Fruit fly (Drosophila melanogaster): Measurements from ENCODE around the gene cindr.

The cindr gene

dm6 chr3R:30802779-30803178 lies 5.6 kb upstream of the cindr start:
- TF ChIP-seq jim (GFP tag; optimal IDR thresholded peaks at IDR 0.05) (no peak), tai (GFP tag; optimal IDR thresholded peaks at IDR 0.05) (peak; percentile 16)

- TF ChIP-seq Jra (GFP tag; optimal IDR thresholded peaks at IDR 0.05) (no peak), psq (GFP tag; optimal IDR thresholded peaks at IDR 0.05) (no peak), Rel (GFP tag; optimal IDR thresholded peaks at IDR 0.05) (no peak), Rel (tag; optimal IDR thresholded peaks at IDR 0.05) (peak; percentile 17), Dif (GFP tag; optimal IDR thresholded peaks at IDR 0.05; ENCODE audit: partially characterized antibody) (peak; percentile 9), dl (GFP tag; optimal IDR thresholded peaks at IDR 0.05; ENCODE audit: insufficient read depth in 1 of 2, partially characterized antibody in 2 of 2) (peak; percentile 25 to 47)
Observed at dm6 chr3R:30803212-30803814, 5.1 kb upstream of the cindr start.

DNA sequence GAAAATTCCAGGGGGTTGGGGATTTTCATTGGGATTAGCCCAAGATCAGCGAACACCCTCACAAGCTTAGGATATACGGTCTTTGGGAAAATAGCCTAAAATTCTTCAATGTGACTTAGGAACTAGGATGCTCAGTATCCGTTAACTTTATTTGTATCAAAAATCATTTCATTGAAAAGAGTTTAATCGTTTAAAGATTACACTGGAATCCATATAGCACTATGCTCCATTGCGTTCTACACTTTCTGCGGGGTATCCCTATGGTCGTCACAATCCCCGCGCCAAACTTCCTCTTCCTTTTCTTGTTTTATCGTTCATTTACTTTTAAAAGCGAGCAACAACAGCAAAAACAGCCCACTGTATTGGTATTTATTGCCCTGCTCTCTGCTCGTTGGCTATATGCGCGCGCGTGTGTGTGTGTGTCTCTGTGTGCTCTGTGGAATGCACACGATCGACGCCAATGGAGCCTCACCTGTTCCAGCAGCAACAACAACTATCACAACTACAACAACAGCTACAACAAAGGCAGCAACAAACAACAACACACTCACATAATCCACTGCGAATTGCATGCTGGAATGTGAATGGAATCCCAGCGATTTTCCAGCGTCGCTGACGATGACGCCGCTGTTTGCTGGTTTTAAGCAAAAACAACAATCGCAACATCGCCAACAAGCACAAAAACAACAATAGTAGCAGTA lies 4.5 kb upstream of the cindr start:
- TF ChIP-seq Dif (GFP tag; optimal IDR thresholded peaks at IDR 0.05; ENCODE audit: partially characterized antibody) (no peak), Hnf4 (GFP tag; optimal IDR thresholded peaks at IDR 0.05) (peak; percentile 32), CG32264 (GFP tag; optimal IDR thresholded peaks at IDR 0.05) (no peak), fru (GFP tag; optimal IDR thresholded peaks at IDR 0.05) (peak; percentile 25), CrebA (GFP tag; optimal IDR thresholded peaks at IDR 0.05; ENCODE audit: borderline replicate concordance) (no peak), N (GFP tag; optimal IDR thresholded peaks at IDR 0.05) (no peak), CG9705 (GFP tag; optimal IDR thresholded peaks at IDR 0.05) (no peak), jim (GFP tag; optimal IDR thresholded peaks at IDR 0.05) (no peak), GATAd (GFP tag; optimal IDR thresholded peaks at IDR 0.05) (no peak), br (GFP tag; optimal IDR thresholded peaks at IDR 0.05) (peak; percentile 22), sv (GFP tag; optimal IDR thresholded peaks at IDR 0.05) (no peak), HLH106 (tag; optimal IDR thresholded peaks at IDR 0.05) (peak; percentile 53), dl (GFP tag; optimal IDR thresholded peaks at IDR 0.05; ENCODE audit: insufficient read depth in 1 of 2, partially characterized antibody in 2 of 2) (no peak), Abd-B (GFP tag; optimal IDR thresholded peaks at IDR 0.05) (no peak), psq (GFP tag; optimal IDR thresholded peaks at IDR 0.05) (peak; percentile 75), Hr83 (GFP tag; optimal IDR thresholded peaks at IDR 0.05; ENCODE audit: poor library complexity, severe bottlenecking) (no peak), Hr78 (GFP tag; optimal IDR thresholded peaks at IDR 0.05) (no peak), tai (GFP tag; optimal IDR thresholded peaks at IDR 0.05) (no peak), ey (GFP tag; optimal IDR thresholded peaks at IDR 0.05) (peak; percentile 53), brk (GFP tag; optimal IDR thresholded peaks at IDR 0.05) (no peak), h (GFP tag; optimal IDR thresholded peaks at IDR 0.05) (peak; percentile 29), Mio (GFP tag; optimal IDR thresholded peaks at IDR 0.05) (no peak), woc (GFP tag; optimal IDR thresholded peaks at IDR 0.05) (peak; percentile 60), OdsH (GFP tag; optimal IDR thresholded peaks at IDR 0.05) (peak; percentile 30), rgr (GFP tag; optimal IDR thresholded peaks at IDR 0.05) (peak; percentile 12), Jra (GFP tag; optimal IDR thresholded peaks at IDR 0.05) (peak; percentile 7), dmrt93B (GFP tag; optimal IDR thresholded peaks at IDR 0.05) (peak; percentile 48), sage (GFP tag; optimal IDR thresholded peaks at IDR 0.05) (no peak), usp (GFP tag; optimal IDR thresholded peaks at IDR 0.05) (no peak), Rel (GFP tag; optimal IDR thresholded peaks at IDR 0.05) (no peak), Rel (tag; optimal IDR thresholded peaks at IDR 0.05) (peak; percentile 30), foxo (GFP tag; optimal IDR thresholded peaks at IDR 0.05) (peak in 1 of 2 experiments; percentile 60), pan (optimal IDR thresholded peaks at IDR 0.05) (peak; percentile 38), Dfd (GFP tag; optimal IDR thresholded peaks at IDR 0.05) (no peak), Myc (optimal IDR thresholded peaks at IDR 0.05) (no peak), dsf (GFP tag; optimal IDR thresholded peaks at IDR 0.05; ENCODE audit: borderline replicate concordance) (no peak), lola (GFP tag; optimal IDR thresholded peaks at IDR 0.05) (no peak), Vsx2 (GFP tag; optimal IDR thresholded peaks at IDR 0.05; ENCODE audit: partially characterized antibody) (no peak), Sp1 (GFP tag; optimal IDR thresholded peaks at IDR 0.05) (peak; percentile 65)

All from whole organism, wandering third instar larva.